Fruit fly (Drosophila melanogaster) whole organism, embryonic: Measurements from ENCODE around the gene CG32413.

Experiments used
- Atf6 ChIP-seq: fragments of 200-800 bp; sonication (Bioruptor generic); IDR thresholded peaks from 2 replicates; pipeline ENCODE4 v1.3.6; 2022; ENCODE audit warnings: missing biosample characterization, missing genetic modification characterization
- CG12659 ChIP-seq: fragments of 200-800 bp; sonication (Bioruptor generic); optimal IDR thresholded peaks from 3 replicates; lab custom pipeline; 2017; ENCODE audit warnings: mild to moderate bottlenecking, missing biosample characterization, missing genetic modification reagents, missing genetic modification characterization
- CG14965 ChIP-seq: fragments of 200-800 bp; sonication (Bioruptor generic); optimal IDR thresholded peaks from 2 replicates; lab custom pipeline; 2016; ENCODE audit warnings: missing biosample characterization, missing genetic modification characterization, borderline replicate concordance
- CG4282 ChIP-seq: fragments of 200-800 bp; sonication (Bioruptor generic); optimal IDR thresholded peaks from 2 replicates; lab custom pipeline; 2016; ENCODE audit warnings: missing biosample characterization, missing genetic modification characterization
- Deaf1 ChIP-seq: fragments of 200-800 bp; optimal IDR thresholded peaks from 3 replicates; lab custom pipeline; 2019; ENCODE audit warnings: missing biosample characterization, mild to moderate bottlenecking, missing genetic modification characterization, moderate library complexity
- Ssrp ChIP-seq: fragments of 200-800 bp; sonication (Bioruptor generic); optimal IDR thresholded peaks from 2 replicates; lab custom pipeline; 2018; ENCODE audit warnings: missing biosample characterization, mild to moderate bottlenecking, missing genetic modification characterization, moderate library complexity
- fru ChIP-seq: fragments of >200 bp; optimal IDR thresholded peaks from 2 replicates; lab custom pipeline; 2017
- jumu ChIP-seq: fragments of 200-800 bp; sonication (Bioruptor generic); optimal IDR thresholded peaks from 3 replicates; lab custom pipeline; 2016; ENCODE audit warnings: missing biosample characterization, missing genetic modification characterization
- sqz ChIP-seq: fragments of 200-800 bp; sonication (Bioruptor generic); optimal IDR thresholded peaks from 3 replicates; lab custom pipeline; 2018; ENCODE audit warnings: missing biosample characterization, mild to moderate bottlenecking, missing genetic modification characterization

dm6 chr3L:5945571-5945970, 41.7 kb upstream of the CG32413 start:
- no peak for TF ChIP-seq CG14965 (GFP tag; lab: Kevin White, UChicago)
- no peak for TF ChIP-seq CG12659 (GFP tag; lab: Kevin White, UChicago)
- no peak for TF ChIP-seq jumu (GFP tag; lab: Kevin White, UChicago)
- TF ChIP-seq fru (lab: Kevin White, UChicago) = no peak
- no peak for TF ChIP-seq Deaf1 (tag; lab: Kevin White, UChicago)
- TF ChIP-seq Ssrp (tag; lab: Kevin White, UChicago) = no peak
- no peak for TF ChIP-seq Atf6 (GFP tag; lab: Robert Waterston, UW)
- no peak for TF ChIP-seq CG4282 (GFP tag; lab: Kevin White, UChicago)
- no peak for TF ChIP-seq sqz (GFP tag; lab: Kevin White, UChicago)
